Worm (Caenorhabditis elegans) whole organism, early embryonic: ENCODE data around the gene nhr-237.
A peak's percentile ranks its signal among the peaks of the same experiment; 100 is the strongest.

Source experiments
- B0310.2 ChIP-seq: sonication (generic microtip); optimal IDR thresholded peaks from 2 replicates; lab custom pipeline; 2016; ENCODE audit warnings: mild to moderate bottlenecking, missing genetic modification characterization, missing compliant biosample characterization
- F13C5.2 ChIP-seq: sonication (generic microtip); optimal IDR thresholded peaks from 2 replicates; lab custom pipeline; 2017; ENCODE audit warnings: mild to moderate bottlenecking, missing genetic modification characterization, inconsistent platforms, missing compliant biosample characterization
- aly-1 ChIP-seq: sonication (generic microtip); optimal IDR thresholded peaks from 2 replicates; lab custom pipeline; 2016; ENCODE audit warnings: missing genetic modification characterization, missing compliant biosample characterization
- ama-1 ChIP-seq: fragments of 150-350 bp; optimal IDR thresholded peaks from 2 replicates; lab custom pipeline; 2014
- ceh-13 ChIP-seq: fragments of 200-800 bp; sonication (Bioruptor generic); optimal IDR thresholded peaks from 2 replicates; lab custom pipeline; 2018; ENCODE audit warnings: mild to moderate bottlenecking, missing genetic modification characterization, missing compliant biosample characterization
- ceh-36 ChIP-seq: sonication (generic microtip); optimal IDR thresholded peaks from 2 replicates; lab custom pipeline; 2016; ENCODE audit warnings: missing genetic modification characterization, inconsistent platforms, missing compliant biosample characterization
- ets-7 ChIP-seq: sonication (generic microtip); optimal IDR thresholded peaks from 2 replicates; lab custom pipeline; 2016; ENCODE audit warnings: missing genotype, missing genetic modification characterization, missing compliant biosample characterization
- flt-1 ChIP-seq: fragments of 200-800 bp; sonication (Bioruptor generic); IDR thresholded peaks from 2 replicates; pipeline ENCODE4 v1.3.6; 2022; ENCODE audit warnings: missing genetic modification characterization, missing compliant biosample characterization
- hmbx-1 ChIP-seq: sonication (generic microtip); optimal IDR thresholded peaks from 2 replicates; lab custom pipeline; 2016; ENCODE audit warnings: mild to moderate bottlenecking, missing genetic modification characterization, missing compliant biosample characterization
- hmg-4 ChIP-seq: fragments of 200-800 bp; sonication (Bioruptor generic); optimal IDR thresholded peaks from 2 replicates; lab custom pipeline; 2018; ENCODE audit warnings: mild to moderate bottlenecking, missing genetic modification characterization, missing compliant biosample characterization
- hnd-1 ChIP-seq: sonication (generic microtip); optimal IDR thresholded peaks from 2 replicates; lab custom pipeline; 2016; ENCODE audit warnings: missing genetic modification characterization, missing compliant biosample characterization
- pes-1 ChIP-seq: fragments of 200-800 bp; sonication (Bioruptor generic); IDR thresholded peaks from 2 replicates; pipeline ENCODE4 v1.3.6; 2022; ENCODE audit warnings: missing genetic modification reagents, missing genetic modification characterization, missing compliant biosample characterization
- scrt-1 ChIP-seq: fragments of 200-800 bp; sonication (Bioruptor generic); IDR thresholded peaks from 2 replicates; pipeline ENCODE4 v1.3.6; 2022; ENCODE audit warnings: missing genetic modification characterization, missing compliant biosample characterization
- sea-1 ChIP-seq: fragments of 200-800 bp; sonication (Bioruptor generic); conservative IDR thresholded peaks from 2 replicates; pipeline ENCODE4 v1.3.6; 2022; ENCODE audit warnings: missing genetic modification characterization, missing compliant biosample characterization
- tbx-11 ChIP-seq: fragments of 200-800 bp; sonication (Bioruptor generic); IDR thresholded peaks from 2 replicates; pipeline ENCODE4 v1.3.6; 2022; ENCODE audit warnings: missing genetic modification characterization, missing compliant biosample characterization
- tbx-37 ChIP-seq: fragments of 200-800 bp; sonication (Bioruptor generic); conservative IDR thresholded peaks from 2 replicates; pipeline ENCODE4 v1.3.6; 2022; ENCODE audit warnings: missing genetic modification reagents, missing genetic modification characterization, missing compliant biosample characterization
- tra-4 ChIP-seq: sonication (generic microtip); optimal IDR thresholded peaks from 2 replicates; lab custom pipeline; 2017; ENCODE audit warnings: missing genetic modification characterization, missing compliant biosample characterization

Gene nhr-237

ce11 chrV:1599088-1599487, 27.5 kb downstream of the nhr-237 start:
- peak; percentile 63; the same call in 1 of the 2 replicates for TF ChIP-seq sea-1 (GFP tag; lab: Robert Waterston, UW)
- TF ChIP-seq pes-1 (GFP tag; lab: Robert Waterston, UW): peak; percentile 66

- TF ChIP-seq hmbx-1 (tag; lab: Kevin White, UChicago) (no peak), ceh-36 (tag; lab: Kevin White, UChicago) (no peak), hmg-4 (GFP tag; lab: Kevin White, UChicago) (no peak), scrt-1 (GFP tag; lab: Robert Waterston, UW) (no peak)
Measured at ce11 chrV:1594554-1595092, 32.0 kb downstream of the nhr-237 start.

- no peak for TF ChIP-seq ceh-13 (GFP tag; lab: Kevin White, UChicago)
- TF ChIP-seq tra-4 (tag; lab: Kevin White, UChicago): no peak
- TF ChIP-seq scrt-1 (GFP tag; lab: Robert Waterston, UW): no peak
- TF ChIP-seq tbx-11 (GFP tag; lab: Robert Waterston, UW): no peak
- TF ChIP-seq flt-1 (GFP tag; lab: Robert Waterston, UW): no peak
- TF ChIP-seq ets-7 (tag; lab: Kevin White, UChicago): no peak
- no peak for TF ChIP-seq ceh-36 (tag; lab: Kevin White, UChicago)
- TF ChIP-seq sea-1 (GFP tag; lab: Robert Waterston, UW): no peak
- TF ChIP-seq hnd-1 (tag; lab: Kevin White, UChicago): no peak
Measured at ce11 chrV:1593799-1594420, 32.7 kb downstream of the nhr-237 start, which contains the start of gene F16B4.4. Gene F16B4.4 (plus strand): TSS chrV:1594019.

- TF ChIP-seq flt-1 (GFP tag; lab: Robert Waterston, UW): no peak
- no peak for TF ChIP-seq hmg-4 (GFP tag; lab: Kevin White, UChicago)
- TF ChIP-seq tbx-37 (GFP tag; lab: Robert Waterston, UW): no peak
- no peak for TF ChIP-seq scrt-1 (GFP tag; lab: Robert Waterston, UW)
- no peak for TF ChIP-seq F13C5.2 (tag; lab: Kevin White, UChicago)
- no peak for TF ChIP-seq hnd-1 (tag; lab: Kevin White, UChicago)
Measured at ce11 chrV:1588128-1588527, 38.5 kb downstream of the nhr-237 start, which contains the start of gene F16B4.5. Gene F16B4.5 (plus strand): TSS chrV:1588428.

ce11 chrV:1586906-1587305, 39.7 kb downstream of the nhr-237 start, which contains the start of gene F16B4.6:
Gene F16B4.6 (plus strand): TSS chrV:1587206.
- TF ChIP-seq tra-4 (tag; lab: Kevin White, UChicago) (no peak), tbx-37 (GFP tag; lab: Robert Waterston, UW) (no peak), ama-1 (no peak), ceh-13 (GFP tag; lab: Kevin White, UChicago) (no peak), hmg-4 (GFP tag; lab: Kevin White, UChicago) (no peak), pes-1 (GFP tag; lab: Robert Waterston, UW) (no peak), aly-1 (tag; lab: Kevin White, UChicago) (no peak), ets-7 (tag; lab: Kevin White, UChicago) (no peak), flt-1 (GFP tag; lab: Robert Waterston, UW) (no peak), sea-1 (GFP tag; lab: Robert Waterston, UW) (no peak), hmbx-1 (tag; lab: Kevin White, UChicago) (no peak), scrt-1 (GFP tag; lab: Robert Waterston, UW) (no peak), F13C5.2 (tag; lab: Kevin White, UChicago) (no peak), tbx-11 (GFP tag; lab: Robert Waterston, UW) (no peak)

ce11 chrV:1585411-1585810, 41.2 kb downstream of the nhr-237 start, which contains the start of gene F16B4.7:
Gene F16B4.7 (plus strand): TSS chrV:1585711.
- no peak for TF ChIP-seq tbx-37 (GFP tag; lab: Robert Waterston, UW)
- TF ChIP-seq tra-4 (tag; lab: Kevin White, UChicago): peak; percentile 31
- peak; percentile 27 for TF ChIP-seq ceh-36 (tag; lab: Kevin White, UChicago)
- no peak for TF ChIP-seq B0310.2 (tag; lab: Kevin White, UChicago)
- TF ChIP-seq flt-1 (GFP tag; lab: Robert Waterston, UW): no peak
- peak; percentile 25 for TF ChIP-seq hmg-4 (GFP tag; lab: Kevin White, UChicago)
- no peak for TF ChIP-seq ets-7 (tag; lab: Kevin White, UChicago)

ce11 chrV:1583242-1583641, 43.4 kb downstream of the nhr-237 start:
- TF ChIP-seq tbx-11 (GFP tag; lab: Robert Waterston, UW) (no peak), ceh-13 (GFP tag; lab: Kevin White, UChicago) (no peak), tra-4 (tag; lab: Kevin White, UChicago) (no peak), sea-1 (GFP tag; lab: Robert Waterston, UW) (no peak), hmbx-1 (tag; lab: Kevin White, UChicago) (no peak), B0310.2 (tag; lab: Kevin White, UChicago) (no peak), ama-1 (no peak), F13C5.2 (tag; lab: Kevin White, UChicago) (no peak), aly-1 (tag; lab: Kevin White, UChicago) (no peak), pes-1 (GFP tag; lab: Robert Waterston, UW) (no peak), tbx-37 (GFP tag; lab: Robert Waterston, UW) (no peak), hnd-1 (tag; lab: Kevin White, UChicago) (no peak)
